Worm (Caenorhabditis elegans): ENCODE results near the gene rps-30.

DNA sequence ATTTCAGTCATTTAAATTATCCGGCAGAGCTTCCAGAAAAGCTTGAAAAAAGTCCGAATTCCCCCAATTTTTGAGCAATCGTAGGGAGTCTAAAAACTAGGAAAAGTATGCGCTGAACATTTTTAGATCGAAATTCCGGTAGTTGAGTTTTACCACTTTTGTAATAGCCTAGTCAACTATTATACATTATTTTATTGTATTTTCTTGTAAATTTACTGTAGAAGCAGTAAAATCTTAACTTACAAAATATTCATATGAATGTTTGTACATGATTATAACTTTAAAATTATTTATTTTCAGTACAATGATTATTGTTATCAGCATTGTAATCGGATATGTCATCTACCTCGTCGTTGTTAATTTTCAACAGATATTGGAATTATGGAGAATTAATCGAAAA, 5.1 kb downstream of the rps-30 start, which contains the start of gene cyp-32A1:
- no peak for TF ChIP-seq efl-1 (optimal IDR thresholded peaks at IDR 0.05)
- no peak for TF ChIP-seq efl-1 (GFP tag; optimal IDR thresholded peaks at IDR 0.05 in 1 of 2)
- no peak for TF ChIP-seq ces-1 (GFP tag; optimal IDR thresholded peaks at IDR 0.05)
- TF ChIP-seq alr-1 (tag; optimal IDR thresholded peaks at IDR 0.05; ENCODE audit: borderline replicate concordance), result no peak
- no peak for TF ChIP-seq hlh-17 (GFP tag; optimal IDR thresholded peaks at IDR 0.05; ENCODE audit: borderline replicate concordance)
- no peak for TF ChIP-seq nhr-12 (tag; optimal IDR thresholded peaks at IDR 0.05)
- no peak for TF ChIP-seq C34B4.2 (tag; optimal IDR thresholded peaks at IDR 0.05)
- TF ChIP-seq nhr-77 (tag; optimal IDR thresholded peaks at IDR 0.05), result no peak
- no peak for TF ChIP-seq unc-62 (GFP tag; optimal IDR thresholded peaks at IDR 0.05)
- TF ChIP-seq mep-1 (tag; optimal IDR thresholded peaks at IDR 0.05), result no peak

Measured in whole organism, L1 larva.